Worm (Caenorhabditis elegans): ENCODE measurements around the gene D2096.13.

ce11 chrIV:8333034-8333433, 25.4 kb downstream of the D2096.13 start:
- TF ChIP-seq unc-62 (GFP tag; optimal IDR thresholded peaks at IDR 0.05 in 1 of 2) (peak in 1 of 2 experiments; percentile 97), unc-62 (tag; optimal IDR thresholded peaks at IDR 0.05) (no peak), nhr-11 (tag; optimal IDR thresholded peaks at IDR 0.05) (no peak), mdl-1 (tag; optimal IDR thresholded peaks at IDR 0.05) (no peak), nhr-25 (tag; optimal IDR thresholded peaks at IDR 0.05; ENCODE audit: borderline replicate concordance, insufficient read depth) (no peak), saeg-2 (GFP tag; IDR thresholded peaks at IDR 0.05) (no peak), F26F4.8 (GFP tag; conservative IDR thresholded peaks at IDR 0.05) (no peak), skn-1 (tag; optimal IDR thresholded peaks at IDR 0.05) (no peak), zag-1 (tag; optimal IDR thresholded peaks at IDR 0.05) (no peak), lin-39 (tag; optimal IDR thresholded peaks at IDR 0.05) (no peak), nhr-77 (tag; optimal IDR thresholded peaks at IDR 0.05) (no peak), nhr-10 (tag; optimal IDR thresholded peaks at IDR 0.05) (no peak), hif-1 (tag; optimal IDR thresholded peaks at IDR 0.05) (no peak), php-3 (GFP tag; IDR thresholded peaks at IDR 0.05) (no peak)
